In the genomic region with DNA sequence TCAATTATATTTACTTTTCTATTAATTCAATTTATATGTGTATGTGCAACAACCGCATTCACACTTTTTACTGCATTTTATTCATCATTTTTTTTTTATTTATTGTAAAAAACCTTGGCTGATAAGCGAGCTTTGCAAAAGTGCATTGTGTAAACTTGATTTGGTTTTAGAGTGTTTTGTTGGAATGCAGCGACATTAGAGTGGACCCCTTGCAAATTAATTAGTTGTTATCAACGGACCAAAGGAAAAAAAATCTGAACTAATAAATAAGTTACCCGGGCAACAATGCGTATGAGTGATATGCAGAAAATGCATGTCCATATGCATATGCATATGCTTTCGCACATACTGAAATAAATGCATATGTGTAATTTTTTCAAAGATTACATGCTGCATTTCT, we compare ENCODE assay signal across 4 fruit fly cellular contexts.
A peak's percentile ranks its signal among the peaks of the same experiment; 100 is the strongest.
TF ChIP-seq lines count a peak whose summit lies in the region.

No protein-coding gene starts in this region.

- TF ChIP-seq CTCF in whole organism, embryonic (GFP tag; optimal IDR thresholded peaks at IDR 0.05; lab: Kevin White, UChicago) = no peak

TF ChIP-seq in whole organism, adult, 20 proteins besides CTCF, POLR2A, EP300 and RAD21:
- TF ChIP-seq kay (GFP tag; lab: Kevin White, UChicago; ENCODE audit: borderline replicate concordance) (peak; percentile 44), Crg-1 (GFP tag; optimal IDR thresholded peaks at IDR 0.05; lab: Kevin White, UChicago) (no peak), Clk (GFP tag; optimal IDR thresholded peaks at IDR 0.05; lab: Kevin White, UChicago) (no peak), CG1620 (GFP tag; optimal IDR thresholded peaks at IDR 0.05; lab: Kevin White, UChicago) (no peak), Mnt (GFP tag; optimal IDR thresholded peaks at IDR 0.05; lab: Kevin White, UChicago) (peak; percentile 49), toe (GFP tag; optimal IDR thresholded peaks at IDR 0.05; lab: Kevin White, UChicago) (no peak), cic (GFP tag; optimal IDR thresholded peaks at IDR 0.05; lab: Kevin White, UChicago) (peak; percentile 67), CG14711 (tag; optimal IDR thresholded peaks at IDR 0.05; lab: Kevin White, UChicago) (peak; percentile 35), tj (GFP tag; optimal IDR thresholded peaks at IDR 0.05; lab: Kevin White, UChicago) (peak; percentile 55), CG33017 (tag; optimal IDR thresholded peaks at IDR 0.05; lab: Kevin White, UChicago) (peak; percentile 31), Hr96 (GFP tag; optimal IDR thresholded peaks at IDR 0.05; lab: Kevin White, UChicago) (no peak), cnc (optimal IDR thresholded peaks at IDR 0.05; lab: Kevin White, UChicago) (no peak), CG7101 (tag; optimal IDR thresholded peaks at IDR 0.05; lab: Kevin White, UChicago) (peak; percentile 69), bab1 (GFP tag; optimal IDR thresholded peaks at IDR 0.05; lab: Kevin White, UChicago) (no peak), CG12768 (GFP tag; optimal IDR thresholded peaks at IDR 0.05; lab: Kevin White, UChicago) (no peak), CG5204 (GFP tag; optimal IDR thresholded peaks at IDR 0.05; lab: Kevin White, UChicago) (peak; percentile 45), CG11617 (GFP tag; optimal IDR thresholded peaks at IDR 0.05; lab: Kevin White, UChicago) (peak; percentile 69), CG7045 (GFP tag; optimal IDR thresholded peaks at IDR 0.05; lab: Kevin White, UChicago) (no peak), ovo (GFP tag; optimal IDR thresholded peaks at IDR 0.05; lab: Kevin White, UChicago) (no peak), pad (GFP tag; optimal IDR thresholded peaks at IDR 0.05; lab: Kevin White, UChicago) (peak; percentile 3)

TF ChIP-seq in whole organism, embryonic, 481 proteins besides CTCF, POLR2A, EP300 and RAD21:
- TF ChIP-seq HLH4C (GFP tag; IDR thresholded peaks at IDR 0.05; lab: Robert Waterston, UW; ENCODE audit: partially characterized antibody) (0 out of 3 replicates have a peak, but pooled peaks have one; percentile 25), Drgx (GFP tag; IDR thresholded peaks at IDR 0.05; lab: Robert Waterston, UW) (0 out of 2 replicates have a peak, but pooled peaks have one; percentile 6), jumu (GFP tag; optimal IDR thresholded peaks at IDR 0.05; lab: Kevin White, UChicago) (no peak), sens (GFP tag; lab: Kevin White, UChicago) (peak; percentile 31), CG17359 (tag; optimal IDR thresholded peaks at IDR 0.05; lab: Kevin White, UChicago) (no peak)

TF ChIP-seq in whole organism, prepupa, 60 proteins besides CTCF, POLR2A, EP300 and RAD21:
- TF ChIP-seq salr (GFP tag; optimal IDR thresholded peaks at IDR 0.05; lab: Kevin White, UChicago) (no peak), fd85E (GFP tag; optimal IDR thresholded peaks at IDR 0.05; lab: Kevin White, UChicago) (no peak), CG6276 (GFP tag; optimal IDR thresholded peaks at IDR 0.05; lab: Kevin White, UChicago) (peak; percentile 55), Gug (GFP tag; IDR thresholded peaks at IDR 0.05; lab: Robert Waterston, UW) (no peak), CG32006 (GFP tag; optimal IDR thresholded peaks at IDR 0.05; lab: Kevin White, UChicago) (peak; percentile 1), Ets21C (GFP tag; optimal IDR thresholded peaks at IDR 0.05; lab: Kevin White, UChicago) (no peak), CG16779 (tag; optimal IDR thresholded peaks at IDR 0.05; lab: Kevin White, UChicago) (peak; percentile 6), CG15336 (GFP tag; IDR thresholded peaks at IDR 0.05; lab: Robert Waterston, UW) (peak; percentile 49; the same call in 1 of the 2 replicates), CG6792 (GFP tag; optimal IDR thresholded peaks at IDR 0.05; lab: Kevin White, UChicago) (no peak), CG6163 (GFP tag; IDR thresholded peaks at IDR 0.05; lab: Robert Waterston, UW) (0 out of 3 replicates have a peak, but pooled peaks have one; percentile 19), CG9139 (GFP tag; optimal IDR thresholded peaks at IDR 0.05; lab: Kevin White, UChicago) (no peak), vri (GFP tag; optimal IDR thresholded peaks at IDR 0.05; lab: Kevin White, UChicago) (no peak), eg (GFP tag; IDR thresholded peaks at IDR 0.05; lab: Robert Waterston, UW) (peak; percentile 57; the same call in 2 of the 3 replicates)

TF ChIP-seq in whole organism, pupa, 21 proteins besides CTCF, POLR2A, EP300 and RAD21:
- TF ChIP-seq CG32121 (GFP tag; IDR thresholded peaks at IDR 0.05; lab: Robert Waterston, UW) (no peak), CG34367 (tag; optimal IDR thresholded peaks at IDR 0.05; lab: Kevin White, UChicago) (no peak), CG14655 (GFP tag; optimal IDR thresholded peaks at IDR 0.05; lab: Kevin White, UChicago) (peak; percentile 17), CG12605 (GFP tag; IDR thresholded peaks at IDR 0.05; lab: Robert Waterston, UW) (peak; percentile 68), CG8301 (tag; optimal IDR thresholded peaks at IDR 0.05; lab: Kevin White, UChicago) (peak; percentile 4), gl (tag; optimal IDR thresholded peaks at IDR 0.05; lab: Kevin White, UChicago) (no peak), fd96Ca (GFP tag; IDR thresholded peaks at IDR 0.05; lab: Robert Waterston, UW) (no peak; the same call in 2 of the 3 replicates), Ets98B (GFP tag; IDR thresholded peaks at IDR 0.05; lab: Robert Waterston, UW) (no peak; the same call in 1 of the 2 replicates)
